Worm (Caenorhabditis elegans) whole organism, mixed stage, embryonic: Measurements from ENCODE around the gene shc-3.

Source experiments
- M03D4.4 ChIP-seq: sonication (generic microtip); optimal IDR thresholded peaks from 2 replicates; lab custom pipeline; 2017; ENCODE audit warnings: mild to moderate bottlenecking, missing genetic modification characterization, missing compliant biosample characterization
- bed-3 ChIP-seq: fragments of 200-800 bp; sonication (Bioruptor generic); optimal IDR thresholded peaks from 3 replicates; lab custom pipeline; 2018; ENCODE audit warnings: mild to moderate bottlenecking, missing genetic modification characterization, moderate library complexity, missing compliant biosample characterization
- blmp-1 ChIP-seq: fragments of 150-350 bp; optimal IDR thresholded peaks from 2 replicates; lab custom pipeline; 2014; ENCODE audit warnings: missing biosample characterization, missing genetic modification characterization
- ceh-43 ChIP-seq: fragments of 200-800 bp; sonication (Bioruptor generic); optimal IDR thresholded peaks from 2 replicates; lab custom pipeline; 2018; ENCODE audit warnings: mild to moderate bottlenecking, missing genetic modification characterization, moderate library complexity, missing compliant biosample characterization
- ceh-83 ChIP-seq: fragments of 200-800 bp; sonication (Bioruptor generic); optimal IDR thresholded peaks from 2 replicates; lab custom pipeline; 2018; ENCODE audit warnings: mild to moderate bottlenecking, missing genetic modification characterization, missing compliant biosample characterization
- ces-1 ChIP-seq: fragments of 150-350 bp; optimal IDR thresholded peaks from 2 replicates; lab custom pipeline; 2014; ENCODE audit warnings: missing biosample characterization, missing genetic modification reagents, missing genetic modification characterization
- cnd-1 ChIP-seq: fragments of 200-800 bp; sonication (Bioruptor generic); optimal IDR thresholded peaks from 2 replicates; lab custom pipeline; 2018; ENCODE audit warnings: mild to moderate bottlenecking, missing genetic modification characterization, missing compliant biosample characterization
- elt-1 ChIP-seq: sonication (generic microtip); optimal IDR thresholded peaks from 2 replicates; lab custom pipeline; 2017; ENCODE audit warnings: missing genetic modification characterization, mild to moderate bottlenecking, missing compliant biosample characterization, antibody characterized with exemption, moderate library complexity, borderline replicate concordance; ENCODE audit not compliant: insufficient read depth
- flh-1 ChIP-seq: fragments of 200-800 bp; sonication (Bioruptor generic); optimal IDR thresholded peaks from 2 replicates; lab custom pipeline; 2018; ENCODE audit warnings: mild to moderate bottlenecking, missing genetic modification characterization, moderate library complexity, missing compliant biosample characterization
- ham-2 ChIP-seq: fragments of 200-800 bp; sonication (Bioruptor generic); optimal IDR thresholded peaks from 2 replicates; lab custom pipeline; 2018; ENCODE audit warnings: mild to moderate bottlenecking, missing genetic modification characterization, missing compliant biosample characterization
- hlh-1 ChIP-seq: fragments of 150-350 bp; optimal IDR thresholded peaks from 2 replicates; lab custom pipeline; 2014; ENCODE audit warnings: missing biosample characterization, missing genetic modification reagents, missing genetic modification characterization
- lin-13 ChIP-seq: fragments of 150-350 bp; optimal IDR thresholded peaks from 2 replicates; lab custom pipeline; 2014; ENCODE audit warnings: missing biosample characterization, missing genetic modification characterization
- lin-32 ChIP-seq: fragments of 200-800 bp; sonication (Bioruptor generic); optimal IDR thresholded peaks from 2 replicates; lab custom pipeline; 2018; ENCODE audit warnings: mild to moderate bottlenecking, missing genetic modification characterization, missing compliant biosample characterization
- mls-2 ChIP-seq: sonication (generic microtip); optimal IDR thresholded peaks from 2 replicates; lab custom pipeline; 2016; ENCODE audit warnings: mild to moderate bottlenecking, missing genetic modification characterization, moderate library complexity, missing compliant biosample characterization
- nhr-12 ChIP-seq: fragments of 150-350 bp; optimal IDR thresholded peaks from 2 replicates; lab custom pipeline; 2014; ENCODE audit warnings: missing biosample characterization, missing genetic modification characterization
- nhr-2 ChIP-seq: fragments of 150-350 bp; optimal IDR thresholded peaks from 2 replicates; lab custom pipeline; 2014; ENCODE audit warnings: missing biosample characterization, missing genetic modification characterization
- nhr-237 ChIP-seq: fragments of 150-350 bp; optimal IDR thresholded peaks from 2 replicates; lab custom pipeline; 2014; ENCODE audit warnings: missing biosample characterization, missing genetic modification characterization
- nhr-76 ChIP-seq: sonication (generic microtip); optimal IDR thresholded peaks from 2 replicates; lab custom pipeline; 2017; ENCODE audit warnings: missing biosample characterization, missing genetic modification characterization
- sem-2 ChIP-seq: fragments of 200-800 bp; sonication (Bioruptor generic); optimal IDR thresholded peaks from 2 replicates; lab custom pipeline; 2018; ENCODE audit warnings: mild to moderate bottlenecking, missing genetic modification characterization, missing compliant biosample characterization
- snpc-4 ChIP-seq: fragments of 150-350 bp; optimal IDR thresholded peaks from 2 replicates; lab custom pipeline; 2014; ENCODE audit warnings: missing biosample characterization, missing genetic modification characterization
- sptf-1 ChIP-seq: sonication (generic microtip); optimal IDR thresholded peaks from 2 replicates; lab custom pipeline; 2017; ENCODE audit warnings: mild to moderate bottlenecking, missing genetic modification characterization, moderate library complexity, missing compliant biosample characterization
- unc-39 ChIP-seq: fragments of 150-350 bp; optimal IDR thresholded peaks from 2 replicates; lab custom pipeline; 2014; ENCODE audit warnings: missing biosample characterization, missing genetic modification characterization
- zip-8 ChIP-seq: fragments of 150-350 bp; optimal IDR thresholded peaks from 2 replicates; lab custom pipeline; 2014; ENCODE audit warnings: missing biosample characterization, missing genetic modification characterization
- ztf-11 ChIP-seq: fragments of 150-350 bp; optimal IDR thresholded peaks from 2 replicates; lab custom pipeline; 2014; ENCODE audit warnings: missing biosample characterization, missing genetic modification characterization

Gene shc-3

DNA sequence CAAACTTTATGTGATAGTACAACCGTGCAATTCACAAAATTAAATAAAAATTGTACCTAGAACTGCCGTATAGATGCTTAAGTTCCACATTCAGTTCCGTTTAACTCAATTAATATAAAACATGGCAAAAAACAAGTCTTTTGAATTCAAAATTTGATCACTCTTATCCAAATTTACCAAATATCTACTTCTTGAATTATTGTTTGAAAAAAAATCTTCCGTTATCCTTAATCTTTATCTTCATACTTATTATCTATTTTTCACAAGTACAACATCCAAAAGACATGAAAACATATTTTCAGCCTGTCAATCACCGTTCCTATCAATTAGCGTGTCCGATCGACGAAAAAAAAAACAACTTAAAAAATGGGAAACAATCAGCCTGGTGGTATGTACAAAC is 38.1 kb downstream of the shc-3 start, which contains the start of gene aakb-1:
TSS of gene aakb-1 (plus strand) at position 301 of the 400 bp plus-strand sequence.
- TF ChIP-seq unc-39 (tag; lab: Kevin White, UChicago) (no peak), lin-13 (tag; lab: Kevin White, UChicago) (no peak), elt-1 (no peak), ham-2 (GFP tag; lab: Kevin White, UChicago) (no peak), ceh-43 (GFP tag; lab: Kevin White, UChicago) (no peak), lin-32 (GFP tag; lab: Kevin White, UChicago) (no peak), sem-2 (GFP tag; lab: Kevin White, UChicago) (no peak), ces-1 (GFP tag; lab: Kevin White, UChicago) (no peak), M03D4.4 (tag; lab: Kevin White, UChicago) (no peak)

- no peak for TF ChIP-seq snpc-4
- TF ChIP-seq ceh-83, result no peak
- TF ChIP-seq zip-8 (tag; lab: Kevin White, UChicago), result no peak
- no peak for TF ChIP-seq blmp-1 (tag; lab: Kevin White, UChicago)
- TF ChIP-seq unc-39 (tag; lab: Kevin White, UChicago), result no peak
- TF ChIP-seq hlh-1 (tag; lab: Kevin White, UChicago), result no peak
- TF ChIP-seq cnd-1, result no peak
- no peak for TF ChIP-seq flh-1 (GFP tag; lab: Kevin White, UChicago)
- no peak for TF ChIP-seq nhr-2 (tag; lab: Kevin White, UChicago)
Observed at ce11 chrX:13759676-13760447, 42.5 kb downstream of the shc-3 start, which contains the start of gene cest-13. Gene cest-13 (plus strand): TSS chrX:13760237.

- TF ChIP-seq ztf-11, result no peak
- TF ChIP-seq mls-2, result no peak
- TF ChIP-seq nhr-12 (tag; lab: Kevin White, UChicago), result no peak
- TF ChIP-seq sem-2 (GFP tag; lab: Kevin White, UChicago), result no peak
- TF ChIP-seq ham-2 (GFP tag; lab: Kevin White, UChicago), result no peak
- TF ChIP-seq elt-1, result no peak
Observed at ce11 chrX:13767282-13767681, 49.9 kb downstream of the shc-3 start.

DNA sequence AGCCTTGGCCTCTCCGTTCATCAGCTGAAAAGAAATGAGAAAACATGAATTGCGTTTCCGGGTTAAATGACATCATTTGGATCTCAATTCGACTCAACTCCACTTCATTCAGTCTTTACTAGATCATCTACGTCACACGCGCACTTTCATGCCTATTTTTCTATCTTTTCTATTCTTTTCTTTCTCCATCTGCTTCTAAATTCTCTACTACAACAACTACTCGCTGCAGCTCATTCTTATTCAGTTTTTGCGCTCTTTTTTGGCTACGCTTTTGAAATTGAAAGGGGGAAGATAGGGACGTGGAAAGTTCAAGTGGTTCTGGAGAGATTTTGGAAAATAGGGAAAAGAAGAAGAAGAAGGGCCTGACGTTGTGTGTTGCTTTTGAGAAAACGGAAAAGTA is 51.2 kb downstream of the shc-3 start:
- TF ChIP-seq bed-3 (GFP tag; lab: Kevin White, UChicago) (no peak), lin-13 (tag; lab: Kevin White, UChicago) (no peak), nhr-12 (tag; lab: Kevin White, UChicago) (no peak), M03D4.4 (tag; lab: Kevin White, UChicago) (no peak), ham-2 (GFP tag; lab: Kevin White, UChicago) (no peak), nhr-76 (tag; lab: Kevin White, UChicago) (no peak), sptf-1 (tag; lab: Kevin White, UChicago) (no peak), nhr-237 (tag; lab: Kevin White, UChicago) (no peak), ces-1 (GFP tag; lab: Kevin White, UChicago) (peak; percentile 85)
